Comparison of ENCODE assay signal across 1 fruit fly cellular context in the genomic region with DNA sequence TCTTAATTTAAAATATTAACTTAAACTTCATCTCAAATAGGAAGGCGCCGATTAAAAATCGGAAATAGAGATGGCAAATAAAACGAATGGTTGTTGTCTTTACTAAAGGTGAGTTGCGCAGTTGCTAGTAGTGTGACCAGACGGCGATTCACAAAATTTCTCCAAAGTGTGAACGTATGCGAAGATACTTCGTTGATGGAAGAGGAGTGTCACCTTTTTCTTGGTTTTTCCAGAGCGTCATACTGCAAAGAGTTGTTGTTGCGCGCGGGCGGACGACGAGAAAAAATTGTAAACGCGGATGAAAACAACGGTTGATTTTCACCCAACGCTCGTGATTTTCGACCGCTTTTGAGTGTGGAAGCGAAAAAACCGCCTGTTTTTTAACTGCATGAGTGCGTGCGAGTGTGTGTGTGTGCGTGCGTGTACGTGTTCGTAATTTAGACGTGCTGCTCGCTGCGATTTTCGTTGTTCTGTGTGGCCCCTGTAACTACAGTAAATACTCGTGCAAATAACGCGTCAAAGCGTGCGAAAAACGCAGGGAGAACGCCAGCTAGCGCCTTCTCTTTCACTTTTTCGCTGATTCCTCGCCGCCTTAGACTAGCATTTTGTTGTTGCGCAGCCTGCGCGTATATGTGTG.
TF ChIP-seq lines count a peak whose summit lies in the region.

A gene (plus strand): TSS at position 241 of the 637 bp plus-strand sequence.

TF ChIP-seq in whole organism, embryonic, 481 proteins besides CTCF, POLR2A, EP300 and RAD21 (continued from another document and continues in another):
- peak; percentile 80 for TF ChIP-seq sens (GFP tag; lab: Kevin White, UChicago)
- peak; percentile 47; the same call in 1 of the 2 replicates for TF ChIP-seq ara (GFP tag; IDR thresholded peaks at IDR 0.05; lab: Robert Waterston, UW)
- TF ChIP-seq vvl (GFP tag; IDR thresholded peaks at IDR 0.05; lab: Robert Waterston, UW) = peak; percentile 68
- peak; percentile 38; the same call in 1 of the 2 replicates for TF ChIP-seq CG7372 (GFP tag; IDR thresholded peaks at IDR 0.05; lab: Robert Waterston, UW)
- TF ChIP-seq Spps (tag; optimal IDR thresholded peaks at IDR 0.05; lab: Kevin White, UChicago) = no peak
- no peak; the same call in 1 of the 2 replicates for TF ChIP-seq onecut (GFP tag; IDR thresholded peaks at IDR 0.05; lab: Robert Waterston, UW)
- TF ChIP-seq CG2129 (GFP tag; IDR thresholded peaks at IDR 0.05; lab: Robert Waterston, UW; ENCODE audit: partially characterized antibody) = no peak
- TF ChIP-seq wor (GFP tag; IDR thresholded peaks at IDR 0.05; lab: Robert Waterston, UW) = no peak
- TF ChIP-seq gfzf (GFP tag; optimal IDR thresholded peaks at IDR 0.05; lab: Kevin White, UChicago) = peak; percentile 99
- no peak for TF ChIP-seq Kr (GFP tag; optimal IDR thresholded peaks at IDR 0.05; lab: Kevin White, UChicago)
- TF ChIP-seq tgo (GFP tag; IDR thresholded peaks at IDR 0.05; lab: Robert Waterston, UW) = peak; percentile 41; the same call in 2 of the 3 replicates
- no peak for TF ChIP-seq tio (GFP tag; optimal IDR thresholded peaks at IDR 0.05; lab: Kevin White, UChicago)
- peak; percentile 21 for TF ChIP-seq ab (GFP tag; optimal IDR thresholded peaks at IDR 0.05; lab: Kevin White, UChicago)
- no peak for TF ChIP-seq en (GFP tag; optimal IDR thresholded peaks at IDR 0.05; lab: Kevin White, UChicago)
- peak; percentile 54; the same call in 2 of the 3 replicates for TF ChIP-seq HLH4C (GFP tag; IDR thresholded peaks at IDR 0.05; lab: Robert Waterston, UW; ENCODE audit: partially characterized antibody)
- peak; percentile 19; the same call in 1 of the 2 replicates for TF ChIP-seq CG14441 (GFP tag; IDR thresholded peaks at IDR 0.05; lab: Robert Waterston, UW)
- TF ChIP-seq CG15514 (GFP tag; optimal IDR thresholded peaks at IDR 0.05; lab: Kevin White, UChicago) = peak; percentile 76
- peak; percentile 15; the same call in 1 of the 2 replicates for TF ChIP-seq CG14667 (GFP tag; IDR thresholded peaks at IDR 0.05; lab: Robert Waterston, UW)
- peak; percentile 23 for TF ChIP-seq CG13424 (tag; optimal IDR thresholded peaks at IDR 0.05; lab: Kevin White, UChicago)
- no peak for TF ChIP-seq B-H1 (GFP tag; IDR thresholded peaks at IDR 0.05; lab: Robert Waterston, UW)
- TF ChIP-seq CG16863 (GFP tag; optimal IDR thresholded peaks at IDR 0.05; lab: Kevin White, UChicago) = no peak
- peak; percentile 49; the same call in 1 of the 3 replicates for TF ChIP-seq Dbx (GFP tag; IDR thresholded peaks at IDR 0.05; lab: Robert Waterston, UW)
- TF ChIP-seq Nf-YB (GFP tag; optimal IDR thresholded peaks at IDR 0.05; lab: Kevin White, UChicago) = peak; percentile 10
- no peak for TF ChIP-seq peb (GFP tag; IDR thresholded peaks at IDR 0.05; lab: Robert Waterston, UW)
- no peak for TF ChIP-seq H2.0 (GFP tag; IDR thresholded peaks at IDR 0.05; lab: Robert Waterston, UW)
- TF ChIP-seq CG10431 (GFP tag; optimal IDR thresholded peaks at IDR 0.05; lab: Kevin White, UChicago) = no peak
- TF ChIP-seq Adf1 (GFP tag; IDR thresholded peaks at IDR 0.05; lab: Robert Waterston, UW) = no peak
- TF ChIP-seq sd (tag; optimal IDR thresholded peaks at IDR 0.05; lab: Kevin White, UChicago) = no peak
- TF ChIP-seq Bteb2 (GFP tag; optimal IDR thresholded peaks at IDR 0.05; lab: Kevin White, UChicago) = no peak
- TF ChIP-seq Antp (GFP tag; optimal IDR thresholded peaks at IDR 0.05; lab: Kevin White, UChicago) = no peak
- no peak for TF ChIP-seq CG6854 (GFP tag; optimal IDR thresholded peaks at IDR 0.05; lab: Kevin White, UChicago)
- peak; percentile 40; the same call in 1 of the 3 replicates for TF ChIP-seq row (GFP tag; IDR thresholded peaks at IDR 0.05; lab: Robert Waterston, UW)
- TF ChIP-seq CG6272 (GFP tag; IDR thresholded peaks at IDR 0.05; lab: Robert Waterston, UW) = no peak
- TF ChIP-seq CG10274 (GFP tag; optimal IDR thresholded peaks at IDR 0.05; lab: Kevin White, UChicago) = no peak
- TF ChIP-seq gsb-n (tag; optimal IDR thresholded peaks at IDR 0.05; lab: Kevin White, UChicago) = peak; percentile 42
- TF ChIP-seq ssp (GFP tag; IDR thresholded peaks at IDR 0.05; lab: Robert Waterston, UW) = no peak
- 0 out of 2 replicates have a peak, but pooled peaks have one; percentile 8 for TF ChIP-seq CG11085 (GFP tag; IDR thresholded peaks at IDR 0.05; lab: Robert Waterston, UW)
- no peak for TF ChIP-seq kay (GFP tag; optimal IDR thresholded peaks at IDR 0.05; lab: Kevin White, UChicago)
- no peak for TF ChIP-seq CG18619 (GFP tag; optimal IDR thresholded peaks at IDR 0.05; lab: Kevin White, UChicago)
- peak; percentile 8 for TF ChIP-seq unpg (GFP tag; optimal IDR thresholded peaks at IDR 0.05; lab: Kevin White, UChicago)
- TF ChIP-seq CG8944 (GFP tag; optimal IDR thresholded peaks at IDR 0.05; lab: Kevin White, UChicago) = no peak
- TF ChIP-seq CG14050 (GFP tag; IDR thresholded peaks at IDR 0.05; lab: Robert Waterston, UW) = no peak
- no peak for TF ChIP-seq Lpt (GFP tag; optimal IDR thresholded peaks at IDR 0.05; lab: Kevin White, UChicago)
- TF ChIP-seq Stat92E (GFP tag; optimal IDR thresholded peaks at IDR 0.05; lab: Kevin White, UChicago) = peak in 1 of 3 experiments; percentile 90
- no peak for TF ChIP-seq trh (GFP tag; optimal IDR thresholded peaks at IDR 0.05; lab: Kevin White, UChicago)
- TF ChIP-seq CG14710 (tag; optimal IDR thresholded peaks at IDR 0.05; lab: Kevin White, UChicago) = peak; percentile 82
- TF ChIP-seq kni (GFP tag; optimal IDR thresholded peaks at IDR 0.05; lab: Kevin White, UChicago) = peak; percentile 22
- no peak for TF ChIP-seq CG11695 (GFP tag; IDR thresholded peaks at IDR 0.05; lab: Robert Waterston, UW)
- TF ChIP-seq chm (GFP tag; IDR thresholded peaks at IDR 0.05; lab: Robert Waterston, UW) = peak; percentile 84
- no peak for TF ChIP-seq crp (GFP tag; optimal IDR thresholded peaks at IDR 0.05; lab: Kevin White, UChicago)
- peak; percentile 99 for TF ChIP-seq aop (GFP tag; IDR thresholded peaks at IDR 0.05; lab: Robert Waterston, UW)
- TF ChIP-seq bigmax (GFP tag; optimal IDR thresholded peaks at IDR 0.05; lab: Kevin White, UChicago) = no peak
- peak; percentile 59; the same call in 1 of the 2 replicates for TF ChIP-seq amos (GFP tag; IDR thresholded peaks at IDR 0.05; lab: Robert Waterston, UW; ENCODE audit: partially characterized antibody)
- no peak for TF ChIP-seq Hey (tag; optimal IDR thresholded peaks at IDR 0.05; lab: Kevin White, UChicago)
- TF ChIP-seq MESR4 (GFP tag; optimal IDR thresholded peaks at IDR 0.05; lab: Kevin White, UChicago) = peak; percentile 48
- TF ChIP-seq CG9215 (GFP tag; IDR thresholded peaks at IDR 0.05; lab: Robert Waterston, UW) = no peak
- no peak for TF ChIP-seq CG10654 (GFP tag; optimal IDR thresholded peaks at IDR 0.05; lab: Kevin White, UChicago)
- peak; percentile 3 for TF ChIP-seq ems (GFP tag; optimal IDR thresholded peaks at IDR 0.05; lab: Kevin White, UChicago)
- TF ChIP-seq jing (GFP tag; optimal IDR thresholded peaks at IDR 0.05; lab: Kevin White, UChicago) = no peak
- no peak; the same call in 2 of the 3 replicates for TF ChIP-seq so (GFP tag; IDR thresholded peaks at IDR 0.05; lab: Robert Waterston, UW)
- peak; percentile 93 for TF ChIP-seq Ets97D (GFP tag; optimal IDR thresholded peaks at IDR 0.05; lab: Kevin White, UChicago)
- peak; percentile 43; the same call in 1 of the 2 replicates for TF ChIP-seq ato (GFP tag; IDR thresholded peaks at IDR 0.05; lab: Robert Waterston, UW; ENCODE audit: partially characterized antibody)
- no peak for TF ChIP-seq CG3726 (GFP tag; IDR thresholded peaks at IDR 0.05; lab: Robert Waterston, UW)
- TF ChIP-seq cato (GFP tag; optimal IDR thresholded peaks at IDR 0.05; lab: Kevin White, UChicago; ENCODE audit: borderline replicate concordance) = no peak
- TF ChIP-seq esg (GFP tag; conservative IDR thresholded peaks at IDR 0.05; lab: Robert Waterston, UW) = no peak
- TF ChIP-seq CG10209 (GFP tag; optimal IDR thresholded peaks at IDR 0.05; lab: Kevin White, UChicago) = no peak
- TF ChIP-seq CG9437 (GFP tag; optimal IDR thresholded peaks at IDR 0.05; lab: Kevin White, UChicago) = no peak
- TF ChIP-seq br (optimal IDR thresholded peaks at IDR 0.05; lab: Kevin White, UChicago) = no peak
- 0 out of 2 replicates have a peak, but pooled peaks have one; percentile 27 for TF ChIP-seq CG42726 (GFP tag; IDR thresholded peaks at IDR 0.05; lab: Robert Waterston, UW; ENCODE audit: partially characterized antibody)
- TF ChIP-seq prd (optimal IDR thresholded peaks at IDR 0.05; lab: Kevin White, UChicago) = no peak
- no peak for TF ChIP-seq prd (GFP tag; IDR thresholded peaks at IDR 0.05; lab: Robert Waterston, UW)
- TF ChIP-seq CG7271 (tag; optimal IDR thresholded peaks at IDR 0.05; lab: Kevin White, UChicago) = no peak
- TF ChIP-seq rib (GFP tag; IDR thresholded peaks at IDR 0.05; lab: Robert Waterston, UW) = peak; percentile 25; the same call in 1 of the 2 replicates
- TF ChIP-seq danr (GFP tag; IDR thresholded peaks at IDR 0.05; lab: Robert Waterston, UW) = no peak
- TF ChIP-seq D (optimal IDR thresholded peaks at IDR 0.05; lab: Kevin White, UChicago) = peak; percentile 78
- no peak for TF ChIP-seq D (GFP tag; optimal IDR thresholded peaks at IDR 0.05; lab: Kevin White, UChicago)
- no peak for TF ChIP-seq seq (GFP tag; IDR thresholded peaks at IDR 0.05; lab: Robert Waterston, UW)
- peak; percentile 33 for TF ChIP-seq CG15696 (tag; optimal IDR thresholded peaks at IDR 0.05; lab: Kevin White, UChicago)
- TF ChIP-seq HmgZ (tag; optimal IDR thresholded peaks at IDR 0.05; lab: Kevin White, UChicago) = peak; percentile 64
- TF ChIP-seq Dp (GFP tag; optimal IDR thresholded peaks at IDR 0.05; lab: Kevin White, UChicago) = peak; percentile 91
- peak; percentile 18 for TF ChIP-seq CG4617 (GFP tag; optimal IDR thresholded peaks at IDR 0.05; lab: Kevin White, UChicago; ENCODE audit: borderline replicate concordance)
- TF ChIP-seq disco-r (GFP tag; optimal IDR thresholded peaks at IDR 0.05; lab: Kevin White, UChicago) = peak; percentile 41
- TF ChIP-seq wek (GFP tag; optimal IDR thresholded peaks at IDR 0.05; lab: Kevin White, UChicago) = peak; percentile 17
- TF ChIP-seq Ada2b (GFP tag; IDR thresholded peaks at IDR 0.05; lab: Robert Waterston, UW) = no peak
- peak; percentile 85 for TF ChIP-seq CG12659 (GFP tag; optimal IDR thresholded peaks at IDR 0.05; lab: Kevin White, UChicago)
- TF ChIP-seq nom (GFP tag; optimal IDR thresholded peaks at IDR 0.05; lab: Kevin White, UChicago) = no peak
- TF ChIP-seq Poxn (GFP tag; IDR thresholded peaks at IDR 0.05; lab: Robert Waterston, UW) = no peak
- peak; percentile 41 for TF ChIP-seq her (GFP tag; optimal IDR thresholded peaks at IDR 0.05; lab: Kevin White, UChicago)
- peak; percentile 96 for TF ChIP-seq stwl (tag; optimal IDR thresholded peaks at IDR 0.05; lab: Kevin White, UChicago)
- peak; percentile 98 for TF ChIP-seq CG9797 (GFP tag; optimal IDR thresholded peaks at IDR 0.05; lab: Kevin White, UChicago)
- no peak for TF ChIP-seq Dip3 (GFP tag; optimal IDR thresholded peaks at IDR 0.05; lab: Kevin White, UChicago)
- no peak for TF ChIP-seq nau (GFP tag; optimal IDR thresholded peaks at IDR 0.05; lab: Kevin White, UChicago)
- TF ChIP-seq sisA (GFP tag; IDR thresholded peaks at IDR 0.05; lab: Robert Waterston, UW) = no peak
- TF ChIP-seq Dll (GFP tag; IDR thresholded peaks at IDR 0.05; lab: Robert Waterston, UW; ENCODE audit: partially characterized antibody) = no peak; the same call in 3 of the 4 replicates
- TF ChIP-seq cad (GFP tag; optimal IDR thresholded peaks at IDR 0.05; lab: Kevin White, UChicago) = no peak
- no peak for TF ChIP-seq Usf (GFP tag; optimal IDR thresholded peaks at IDR 0.05; lab: Kevin White, UChicago)
- no peak for TF ChIP-seq eve (GFP tag; optimal IDR thresholded peaks at IDR 0.05; lab: Kevin White, UChicago)
- peak; percentile 62 for TF ChIP-seq bbx (GFP tag; IDR thresholded peaks at IDR 0.05; lab: Robert Waterston, UW; ENCODE audit: partially characterized antibody)
- no peak for TF ChIP-seq Atf3 (GFP tag; optimal IDR thresholded peaks at IDR 0.05; lab: Kevin White, UChicago)
- TF ChIP-seq Rx (GFP tag; IDR thresholded peaks at IDR 0.05; lab: Robert Waterston, UW) = no peak
- TF ChIP-seq fru (optimal IDR thresholded peaks at IDR 0.05; lab: Kevin White, UChicago) = no peak
- no peak for TF ChIP-seq D19B (GFP tag; optimal IDR thresholded peaks at IDR 0.05; lab: Kevin White, UChicago)
- TF ChIP-seq ash1 (GFP tag; optimal IDR thresholded peaks at IDR 0.05; lab: Kevin White, UChicago) = peak; percentile 57
- no peak for TF ChIP-seq Bdp1 (GFP tag; optimal IDR thresholded peaks at IDR 0.05; lab: Kevin White, UChicago)
- no peak for TF ChIP-seq CG30403 (GFP tag; optimal IDR thresholded peaks at IDR 0.05; lab: Kevin White, UChicago)
- TF ChIP-seq CG12104 (GFP tag; optimal IDR thresholded peaks at IDR 0.05; lab: Kevin White, UChicago) = no peak
- TF ChIP-seq CG4820 (GFP tag; optimal IDR thresholded peaks at IDR 0.05; lab: Kevin White, UChicago) = no peak
- peak; percentile 42 for TF ChIP-seq CG10147 (GFP tag; optimal IDR thresholded peaks at IDR 0.05; lab: Kevin White, UChicago)
- TF ChIP-seq pb (GFP tag; optimal IDR thresholded peaks at IDR 0.05; lab: Kevin White, UChicago) = no peak
- no peak for TF ChIP-seq PHDP (tag; optimal IDR thresholded peaks at IDR 0.05; lab: Kevin White, UChicago)
- no peak for TF ChIP-seq gsb (GFP tag; IDR thresholded peaks at IDR 0.05; lab: Robert Waterston, UW)
- peak; percentile 0 for TF ChIP-seq CG17359 (tag; optimal IDR thresholded peaks at IDR 0.05; lab: Kevin White, UChicago)
- TF ChIP-seq CG13123 (GFP tag; optimal IDR thresholded peaks at IDR 0.05; lab: Kevin White, UChicago) = peak; percentile 3
- TF ChIP-seq Xbp1 (GFP tag; optimal IDR thresholded peaks at IDR 0.05; lab: Kevin White, UChicago) = peak; percentile 7
- TF ChIP-seq slou (GFP tag; optimal IDR thresholded peaks at IDR 0.05; lab: Kevin White, UChicago) = no peak
- no peak for TF ChIP-seq CG6683 (GFP tag; optimal IDR thresholded peaks at IDR 0.05; lab: Kevin White, UChicago)
- no peak for TF ChIP-seq CG3838 (GFP tag; optimal IDR thresholded peaks at IDR 0.05; lab: Kevin White, UChicago)
- peak; percentile 23 for TF ChIP-seq psq (GFP tag; optimal IDR thresholded peaks at IDR 0.05; lab: Kevin White, UChicago)
- no peak for TF ChIP-seq CG11723 (GFP tag; optimal IDR thresholded peaks at IDR 0.05; lab: Kevin White, UChicago)
- TF ChIP-seq Max (GFP tag; optimal IDR thresholded peaks at IDR 0.05; lab: Kevin White, UChicago) = peak; percentile 23
- TF ChIP-seq Aef1 (GFP tag; IDR thresholded peaks at IDR 0.05; lab: Robert Waterston, UW) = peak; percentile 68
- TF ChIP-seq ro (GFP tag; IDR thresholded peaks at IDR 0.05; lab: Robert Waterston, UW) = no peak
- peak; percentile 16 for TF ChIP-seq CG8924 (tag; optimal IDR thresholded peaks at IDR 0.05; lab: Kevin White, UChicago)
- no peak for TF ChIP-seq ERR (GFP tag; optimal IDR thresholded peaks at IDR 0.05; lab: Kevin White, UChicago)
